Worm (Caenorhabditis elegans): ENCODE results near the gene ZK945.6.
A peak's percentile ranks its signal among the peaks of the same experiment; 100 is the strongest.

The ZK945.6 gene

DNA sequence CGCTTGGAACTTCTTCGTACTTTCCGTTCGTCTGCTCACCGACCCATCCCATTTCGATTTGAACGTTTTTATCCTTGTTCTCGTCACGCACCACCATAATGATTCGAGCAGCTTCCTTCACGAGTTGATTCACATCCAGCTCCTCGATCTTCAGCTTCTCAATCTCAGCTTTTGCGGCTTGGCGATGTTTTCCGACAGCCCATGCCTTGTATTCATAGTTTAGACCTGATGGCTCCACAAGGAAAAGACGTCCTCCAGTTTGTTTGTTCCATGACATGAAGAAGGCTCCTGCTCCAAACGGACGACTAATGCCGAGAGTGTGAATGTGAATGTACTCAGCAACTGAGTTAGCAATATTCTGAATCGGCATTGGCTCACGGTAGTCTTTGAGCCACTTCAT is 7.7 kb downstream of the ZK945.6 start:
- TF ChIP-seq T22C8.4 (GFP tag; IDR thresholded peaks at IDR 0.05) (no peak), klf-2 (GFP tag; conservative IDR thresholded peaks at IDR 0.05) (no peak), cog-1 (tag; optimal IDR thresholded peaks at IDR 0.05) (no peak)

DNA sequence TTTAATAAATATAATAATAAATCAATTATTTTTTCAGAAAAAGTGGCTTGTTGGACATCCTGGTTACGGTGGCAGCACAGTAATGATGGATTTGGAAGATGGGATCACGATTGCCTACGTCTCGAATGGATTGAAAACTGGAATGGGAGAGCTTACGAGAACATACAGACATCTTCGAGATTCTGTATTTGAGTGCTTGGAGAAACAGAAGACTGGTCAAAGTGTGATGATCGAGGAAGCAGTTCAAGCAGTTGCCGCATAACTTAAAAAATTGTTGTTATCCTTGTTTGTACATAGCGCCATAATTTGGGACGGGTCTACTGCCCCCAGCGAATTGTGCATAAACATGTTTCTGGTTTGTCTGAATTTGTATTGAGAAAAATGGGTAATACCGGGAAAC is 8.3 kb downstream of the ZK945.6 start:
- no peak for TF ChIP-seq ztf-29 (GFP tag; IDR thresholded peaks at IDR 0.05)
- TF ChIP-seq ztf-23 (GFP tag; IDR thresholded peaks at IDR 0.05) = no peak
- TF ChIP-seq tab-1 (GFP tag; IDR thresholded peaks at IDR 0.05) = no peak

DNA sequence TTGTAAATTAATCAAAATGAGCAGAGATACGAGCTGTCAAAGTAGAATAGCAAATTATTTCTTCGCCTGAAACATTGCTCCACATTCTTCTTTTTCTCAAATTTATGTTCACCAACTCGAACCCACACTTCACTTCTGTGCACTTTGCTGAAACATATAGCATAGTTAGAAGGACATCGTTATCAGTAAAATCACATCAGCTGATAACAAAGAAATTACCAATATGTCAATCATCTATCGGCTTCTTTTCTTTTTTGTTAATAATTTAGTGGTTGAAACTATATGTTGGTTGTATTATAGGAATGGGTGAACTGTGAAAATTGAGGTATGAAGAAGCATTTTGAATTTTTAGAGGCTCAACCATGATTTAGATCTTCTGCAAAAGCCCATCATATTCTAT is 11.5 kb downstream of the ZK945.6 start:
- TF ChIP-seq ztf-29 (GFP tag; IDR thresholded peaks at IDR 0.05) (no peak), ref-1 (GFP tag; conservative IDR thresholded peaks at IDR 0.05) (no peak), med-1 (GFP tag; optimal IDR thresholded peaks at IDR 0.05; ENCODE audit: insufficient read depth) (no peak), ztf-23 (GFP tag; IDR thresholded peaks at IDR 0.05) (no peak), tab-1 (GFP tag; IDR thresholded peaks at IDR 0.05) (no peak), cog-1 (tag; optimal IDR thresholded peaks at IDR 0.05) (no peak), klf-2 (GFP tag; conservative IDR thresholded peaks at IDR 0.05) (no peak), T22C8.4 (GFP tag; IDR thresholded peaks at IDR 0.05) (no peak), flt-1 (GFP tag; IDR thresholded peaks at IDR 0.05) (no peak)

DNA sequence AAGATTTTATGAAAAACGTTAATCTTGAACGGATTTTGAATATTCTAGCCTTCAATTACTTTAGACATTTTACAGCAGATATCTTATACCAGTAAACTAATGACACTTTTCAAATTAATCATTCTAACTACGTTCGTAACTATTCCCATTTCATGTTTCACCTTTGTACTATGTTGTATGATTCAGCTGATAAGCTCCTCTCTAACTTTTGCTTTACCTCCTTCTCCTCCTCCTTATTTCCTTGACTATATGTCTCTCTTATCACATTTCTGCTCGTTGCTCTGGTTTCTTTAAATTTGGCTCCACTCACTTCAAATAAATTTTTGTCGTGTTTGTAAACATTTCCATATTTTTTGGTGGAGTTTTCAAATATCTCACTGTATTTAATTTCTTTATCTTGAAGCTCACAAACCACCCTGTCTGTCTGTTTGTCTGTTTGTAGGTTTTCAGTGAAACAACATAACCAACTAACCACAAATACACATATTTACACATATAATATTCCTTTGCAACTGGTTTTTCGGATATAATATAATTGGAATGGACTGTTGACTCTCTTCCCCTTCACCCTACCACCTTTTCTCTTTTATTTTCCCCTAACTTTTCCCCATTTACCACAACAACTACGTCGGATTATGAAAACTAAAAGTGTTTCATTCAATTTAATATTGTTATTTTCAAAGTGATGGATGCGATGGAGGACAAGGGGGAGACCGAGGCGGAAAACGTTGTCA is 12.4 kb downstream of the ZK945.6 start, which contains the start of gene lact-2:
Gene lact-2 (plus strand): TSS at position 684 of the 734 bp plus-strand sequence.
- no peak for TF ChIP-seq tab-1 (GFP tag; IDR thresholded peaks at IDR 0.05)
- TF ChIP-seq ztf-23 (GFP tag; IDR thresholded peaks at IDR 0.05) = no peak
- TF ChIP-seq ztf-29 (GFP tag; IDR thresholded peaks at IDR 0.05) = no peak
- TF ChIP-seq cog-1 (tag; optimal IDR thresholded peaks at IDR 0.05) = no peak
- TF ChIP-seq med-1 (GFP tag; optimal IDR thresholded peaks at IDR 0.05; ENCODE audit: insufficient read depth) = no peak
- no peak for TF ChIP-seq ref-1 (GFP tag; conservative IDR thresholded peaks at IDR 0.05)
- TF ChIP-seq flt-1 (GFP tag; IDR thresholded peaks at IDR 0.05) = no peak
- TF ChIP-seq T22C8.4 (GFP tag; IDR thresholded peaks at IDR 0.05) = no peak
- TF ChIP-seq klf-2 (GFP tag; conservative IDR thresholded peaks at IDR 0.05) = no peak

DNA sequence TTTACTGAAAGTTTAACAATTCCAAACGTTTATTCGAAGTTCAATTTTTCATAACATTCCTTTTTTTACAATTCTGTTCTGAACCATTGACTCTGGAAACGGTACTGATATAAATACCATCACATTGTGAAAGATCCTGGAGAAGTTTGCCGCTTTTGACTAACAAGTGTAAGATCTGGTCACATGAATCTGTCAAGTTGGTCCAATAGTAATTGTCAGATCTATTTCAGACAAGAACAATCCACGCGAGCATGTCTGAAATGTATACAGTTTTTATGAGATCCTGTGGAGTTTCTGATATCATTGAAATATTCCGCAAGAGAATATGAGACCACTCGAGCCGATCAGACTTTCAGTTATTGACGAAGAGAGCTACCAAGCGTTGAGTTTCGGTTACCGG is 13.7 kb downstream of the ZK945.6 start:
- no peak for TF ChIP-seq cog-1 (tag; optimal IDR thresholded peaks at IDR 0.05)
- no peak for TF ChIP-seq ztf-29 (GFP tag; IDR thresholded peaks at IDR 0.05)
- TF ChIP-seq flt-1 (GFP tag; IDR thresholded peaks at IDR 0.05) = no peak
- no peak for TF ChIP-seq tab-1 (GFP tag; IDR thresholded peaks at IDR 0.05)
- no peak for TF ChIP-seq klf-2 (GFP tag; conservative IDR thresholded peaks at IDR 0.05)
- no peak for TF ChIP-seq ztf-23 (GFP tag; IDR thresholded peaks at IDR 0.05)
- no peak for TF ChIP-seq med-1 (GFP tag; optimal IDR thresholded peaks at IDR 0.05; ENCODE audit: insufficient read depth)
- TF ChIP-seq T22C8.4 (GFP tag; IDR thresholded peaks at IDR 0.05) = no peak
- TF ChIP-seq ref-1 (GFP tag; conservative IDR thresholded peaks at IDR 0.05) = no peak

DNA sequence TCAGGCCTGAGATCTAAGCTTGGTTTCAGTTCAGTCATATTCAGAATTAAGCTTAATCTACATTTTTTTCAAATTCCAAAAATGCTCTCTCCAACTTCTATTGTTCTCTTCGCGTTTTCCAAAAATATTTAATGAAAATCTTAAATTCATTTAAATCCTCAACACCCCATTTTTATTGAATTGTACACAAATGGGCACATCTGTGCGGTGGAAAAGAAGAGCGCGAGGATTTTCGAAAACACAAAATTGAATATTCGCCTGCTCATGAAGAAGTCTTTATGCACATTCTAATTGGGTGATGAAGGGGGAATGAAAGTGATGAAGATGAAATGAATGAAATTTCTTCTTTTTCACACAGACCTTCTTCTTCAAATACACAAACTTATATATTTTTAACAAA is 22.3 kb downstream of the ZK945.6 start:
- TF ChIP-seq tab-1 (GFP tag; IDR thresholded peaks at IDR 0.05) (no peak), klf-2 (GFP tag; conservative IDR thresholded peaks at IDR 0.05) (no peak), ref-1 (GFP tag; conservative IDR thresholded peaks at IDR 0.05) (no peak), T22C8.4 (GFP tag; IDR thresholded peaks at IDR 0.05) (no peak), ztf-23 (GFP tag; IDR thresholded peaks at IDR 0.05) (no peak), flt-1 (GFP tag; IDR thresholded peaks at IDR 0.05) (no peak), cog-1 (tag; optimal IDR thresholded peaks at IDR 0.05) (no peak), med-1 (GFP tag; optimal IDR thresholded peaks at IDR 0.05; ENCODE audit: insufficient read depth) (no peak)

DNA sequence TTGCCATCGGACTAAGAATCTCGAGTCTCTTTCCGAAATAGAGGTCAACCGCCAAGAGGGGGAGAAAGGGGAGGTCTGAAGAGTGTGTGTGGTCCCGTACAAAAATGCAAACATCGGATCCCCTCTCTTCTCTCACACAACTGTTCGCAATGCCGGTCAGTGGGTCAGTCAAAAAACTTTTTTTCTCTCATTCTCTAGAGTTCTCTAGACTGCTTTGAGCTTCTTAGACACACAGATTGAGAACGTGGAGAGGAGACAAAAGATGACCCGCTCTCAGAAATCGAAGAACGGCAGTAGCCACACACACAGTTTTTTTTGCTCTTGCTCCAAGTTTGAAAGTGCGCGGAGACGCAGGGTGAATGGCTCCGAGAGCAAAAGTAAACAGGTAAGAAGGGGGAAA is 31.0 kb downstream of the ZK945.6 start:
- no peak for TF ChIP-seq tab-1 (GFP tag; IDR thresholded peaks at IDR 0.05)
- no peak for TF ChIP-seq klf-2 (GFP tag; conservative IDR thresholded peaks at IDR 0.05)
- no peak for TF ChIP-seq ref-1 (GFP tag; conservative IDR thresholded peaks at IDR 0.05)
- no peak for TF ChIP-seq ztf-23 (GFP tag; IDR thresholded peaks at IDR 0.05)
- TF ChIP-seq flt-1 (GFP tag; IDR thresholded peaks at IDR 0.05) = peak; percentile 46; the same call in 1 of the 2 replicates
- no peak for TF ChIP-seq ztf-29 (GFP tag; IDR thresholded peaks at IDR 0.05)

DNA sequence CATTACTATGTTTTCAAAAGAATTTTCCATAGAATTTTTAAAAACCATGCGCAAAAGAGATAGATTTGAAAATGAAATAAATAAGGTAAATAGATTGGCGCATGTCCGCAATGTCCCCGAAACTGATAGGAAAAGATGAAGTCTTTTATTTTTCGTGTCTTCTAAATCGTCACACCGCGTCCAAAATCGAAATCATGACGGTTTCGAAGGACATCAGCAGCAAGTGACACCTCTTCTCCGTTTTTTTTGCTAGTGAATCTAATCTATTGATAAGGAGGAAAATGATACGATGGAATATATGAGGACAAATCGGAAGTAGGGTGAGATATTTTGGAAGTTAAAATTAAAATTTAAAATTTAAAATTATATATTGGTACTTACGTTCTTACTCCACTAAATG is 32.8 kb downstream of the ZK945.6 start:
- no peak for TF ChIP-seq klf-2 (GFP tag; conservative IDR thresholded peaks at IDR 0.05)
- no peak for TF ChIP-seq cog-1 (tag; optimal IDR thresholded peaks at IDR 0.05)
- TF ChIP-seq ref-1 (GFP tag; conservative IDR thresholded peaks at IDR 0.05) = no peak
- TF ChIP-seq med-1 (GFP tag; optimal IDR thresholded peaks at IDR 0.05; ENCODE audit: insufficient read depth) = no peak
- no peak for TF ChIP-seq tab-1 (GFP tag; IDR thresholded peaks at IDR 0.05)
- TF ChIP-seq ztf-23 (GFP tag; IDR thresholded peaks at IDR 0.05) = no peak
- no peak for TF ChIP-seq ztf-29 (GFP tag; IDR thresholded peaks at IDR 0.05)
- TF ChIP-seq T22C8.4 (GFP tag; IDR thresholded peaks at IDR 0.05) = no peak
- no peak for TF ChIP-seq flt-1 (GFP tag; IDR thresholded peaks at IDR 0.05)

DNA sequence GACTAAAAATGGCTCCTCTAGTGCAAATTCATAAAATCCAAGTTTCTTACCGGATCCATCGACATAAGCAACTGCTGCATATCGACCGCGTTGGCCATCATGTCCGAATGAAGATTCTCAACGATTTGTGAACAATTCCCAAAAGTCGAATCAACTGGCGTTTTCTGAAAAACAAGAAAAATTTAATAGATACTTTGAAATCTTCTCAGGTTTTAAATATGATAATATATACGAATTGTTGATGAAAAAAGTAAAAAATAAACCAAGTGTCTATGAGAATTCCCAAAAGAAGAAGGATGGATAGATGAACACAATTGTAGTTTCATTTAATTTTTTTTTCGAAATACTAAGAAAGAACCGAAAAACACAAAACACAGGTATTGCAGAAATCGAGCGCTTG is 39.0 kb downstream of the ZK945.6 start, which contains the start of gene die-1:
Gene die-1 (minus strand): TSS at position 101 of the 400 bp plus-strand sequence.
- TF ChIP-seq ztf-29 (GFP tag; IDR thresholded peaks at IDR 0.05) = no peak
- no peak for TF ChIP-seq klf-2 (GFP tag; conservative IDR thresholded peaks at IDR 0.05)
- TF ChIP-seq ztf-23 (GFP tag; IDR thresholded peaks at IDR 0.05) = no peak
- TF ChIP-seq cog-1 (tag; optimal IDR thresholded peaks at IDR 0.05) = no peak

DNA sequence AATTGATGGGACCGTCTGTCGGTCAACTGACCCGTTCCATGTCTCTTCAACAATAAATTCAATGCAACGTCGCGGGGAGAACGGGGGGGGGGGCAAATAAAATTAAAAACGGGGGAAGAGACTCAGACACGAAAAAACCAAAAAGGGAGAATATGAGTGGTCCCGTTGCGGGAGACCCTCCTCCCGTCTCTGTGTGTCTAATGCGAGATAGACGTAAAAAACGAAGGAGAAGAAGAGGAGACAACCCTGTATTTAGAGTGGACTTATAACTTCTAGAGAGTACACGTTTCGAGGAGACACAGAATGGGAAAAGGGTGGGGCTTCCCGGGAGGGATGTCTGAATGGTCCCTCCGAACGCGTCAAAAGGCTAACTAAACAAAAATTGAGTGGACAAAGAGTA is 41.3 kb downstream of the ZK945.6 start:
- TF ChIP-seq tab-1 (GFP tag; IDR thresholded peaks at IDR 0.05) = peak; percentile 36; the same call in 1 of the 2 replicates
- TF ChIP-seq cog-1 (tag; optimal IDR thresholded peaks at IDR 0.05) = peak; percentile 41
- 0 out of 2 replicates have a peak, but pooled peaks have one; percentile 22 for TF ChIP-seq ztf-29 (GFP tag; IDR thresholded peaks at IDR 0.05)
- TF ChIP-seq med-1 (GFP tag; optimal IDR thresholded peaks at IDR 0.05; ENCODE audit: insufficient read depth) = no peak
- TF ChIP-seq flt-1 (GFP tag; IDR thresholded peaks at IDR 0.05) = peak; percentile 69; the same call in 1 of the 2 replicates
- no peak for TF ChIP-seq ref-1 (GFP tag; conservative IDR thresholded peaks at IDR 0.05)
- TF ChIP-seq T22C8.4 (GFP tag; IDR thresholded peaks at IDR 0.05) = no peak
- TF ChIP-seq klf-2 (GFP tag; conservative IDR thresholded peaks at IDR 0.05) = no peak
- peak; percentile 46; the same call in 1 of the 2 replicates for TF ChIP-seq ztf-23 (GFP tag; IDR thresholded peaks at IDR 0.05)

All from whole organism, midembryonic.